Worm (Caenorhabditis elegans) whole organism, L2 larva: ENCODE data around the gene ZC204.17.

ENCODE experiments used
- ZK546.5 ChIP-seq: sonication (generic microtip); optimal IDR thresholded peaks from 2 replicates; lab custom pipeline; 2017; ENCODE audit warnings: missing biosample characterization, missing genetic modification characterization
- ama-1 ChIP-seq: fragments of 150-350 bp; optimal IDR thresholded peaks from 2 replicates; lab custom pipeline; 2018; ENCODE audit warnings: inconsistent platforms
- gmeb-1 ChIP-seq: fragments of 150-350 bp; optimal IDR thresholded peaks from 2 replicates; lab custom pipeline; 2014; ENCODE audit warnings: missing biosample characterization, missing genetic modification characterization
- lin-11 ChIP-seq: fragments of 150-350 bp; sonication (generic microtip); optimal IDR thresholded peaks from 2 replicates; lab custom pipeline; 2014; ENCODE audit warnings: missing biosample characterization, missing genetic modification characterization, inconsistent platforms, mixed read lengths
- lsy-2 ChIP-seq, 2 experiments: fragments of 150-350 bp in 1 of 2; sonication (generic microtip) in 1 of 2; optimal IDR thresholded peaks; 2 replicates each; lab custom pipeline; 2014 to 2017; ENCODE audit warnings: missing biosample characterization in 2 of 2, missing genetic modification characterization in 2 of 2
- mdl-1 ChIP-seq, 2 experiments: fragments of 150-350 bp in 1 of 2; sonication (generic microtip) in 1 of 2; optimal IDR thresholded peaks; 2 replicates each; lab custom pipeline; 2017; ENCODE audit warnings: missing biosample characterization in 2 of 2, missing genetic modification characterization in 2 of 2
- nhr-11 ChIP-seq: fragments of 150-350 bp; optimal IDR thresholded peaks from 2 replicates; lab custom pipeline; 2014; ENCODE audit warnings: missing biosample characterization, missing genetic modification characterization
- snpc-4 ChIP-seq: fragments of 150-350 bp; optimal IDR thresholded peaks from 2 replicates; lab custom pipeline; 2014; ENCODE audit warnings: missing biosample characterization, missing genetic modification characterization
- unc-55 ChIP-seq: fragments of 150-350 bp; sonication (generic microtip); optimal IDR thresholded peaks from 3 replicates; lab custom pipeline; 2014; ENCODE audit warnings: missing biosample characterization, missing genetic modification reagents, missing genetic modification characterization

DNA sequence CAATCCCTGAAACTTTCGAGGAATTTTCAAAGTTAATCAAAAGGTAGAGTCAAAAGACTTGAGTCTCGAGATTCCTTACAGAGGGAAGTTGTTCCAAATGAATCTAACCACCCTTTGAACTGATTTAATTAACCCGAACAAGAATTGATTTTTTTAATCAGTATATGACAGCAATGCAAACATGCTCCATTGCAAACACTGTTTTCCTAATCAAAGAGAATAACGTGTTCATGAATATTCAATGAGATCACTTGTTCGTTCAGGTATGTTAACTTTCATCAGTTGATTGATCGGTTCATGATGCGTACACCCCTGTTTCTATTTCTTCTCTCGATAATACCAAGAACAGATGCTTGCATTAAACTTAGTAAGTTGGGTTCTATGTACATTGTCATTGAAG is 20.4 kb downstream of the ZC204.17 start, which contains the start of gene C08E3.14:
- TF ChIP-seq ZK546.5 (tag; lab: Kevin White, UChicago) (no peak), ama-1 (no peak), unc-55 (GFP tag; lab: Kevin White, UChicago) (no peak), snpc-4 (no peak), gmeb-1 (tag; lab: Kevin White, UChicago) (no peak), nhr-11 (tag; lab: Kevin White, UChicago) (no peak), lsy-2 (tag; optimal IDR thresholded peaks at IDR 0.05; lab: Kevin White, UChicago) (no peak), mdl-1 (tag; optimal IDR thresholded peaks at IDR 0.05; lab: Kevin White, UChicago) (no peak), lin-11 (no peak)
